Fruit fly (Drosophila melanogaster) Kc167 (cell line): Measurements from ENCODE around the gene amrt.

Source experiments
- Myc ChIP-seq: fragments of >200 bp; optimal IDR thresholded peaks from 2 replicates; lab custom pipeline; 2017; ENCODE audit warnings: missing external identifiers
- psq ChIP-seq: fragments of >200 bp; optimal IDR thresholded peaks from 2 replicates; lab custom pipeline; 2017; ENCODE audit warnings: missing external identifiers

dm6 chrX:13821039-13821774, 38.9 kb downstream of the amrt start:
- TF ChIP-seq psq (no peak), Myc (lab: Kevin White, UChicago) (no peak)
